4 fruit fly cellular contexts compared by ENCODE assay signal in genomic region chr3L:9020436-9021370, dm6.
A peak's percentile ranks its signal among the peaks of the same experiment; 100 is the strongest.
TF ChIP-seq lines count a peak whose summit lies in the region.

No protein-coding gene starts in this region.

- no peak for TF ChIP-seq CTCF in whole organism, embryonic (GFP tag; optimal IDR thresholded peaks at IDR 0.05; lab: Kevin White, UChicago)

TF ChIP-seq in whole organism, adult, 20 proteins besides CTCF, POLR2A, EP300 and RAD21:
- peak; percentile 54 for TF ChIP-seq kay (GFP tag; lab: Kevin White, UChicago; ENCODE audit: borderline replicate concordance)
- no peak for TF ChIP-seq CG12768 (GFP tag; optimal IDR thresholded peaks at IDR 0.05; lab: Kevin White, UChicago)
- TF ChIP-seq Clk (GFP tag; optimal IDR thresholded peaks at IDR 0.05; lab: Kevin White, UChicago), result no peak
- no peak for TF ChIP-seq pad (GFP tag; optimal IDR thresholded peaks at IDR 0.05; lab: Kevin White, UChicago)

TF ChIP-seq in whole organism, embryonic, 481 proteins besides CTCF, POLR2A, EP300 and RAD21 (continues in another document):
- TF ChIP-seq CG2120 (GFP tag; optimal IDR thresholded peaks at IDR 0.05; lab: Kevin White, UChicago), result peak; percentile 11
- no peak for TF ChIP-seq CG4730 (GFP tag; IDR thresholded peaks at IDR 0.05; lab: Robert Waterston, UW)
- TF ChIP-seq Xrp1 (GFP tag; IDR thresholded peaks at IDR 0.05; lab: Robert Waterston, UW), result peak; percentile 25; the same call in 1 of the 2 replicates
- peak; percentile 27 for TF ChIP-seq ac (GFP tag; optimal IDR thresholded peaks at IDR 0.05; lab: Kevin White, UChicago)
- peak; percentile 58 for TF ChIP-seq CG7271 (tag; optimal IDR thresholded peaks at IDR 0.05; lab: Kevin White, UChicago)
- TF ChIP-seq pros (GFP tag; optimal IDR thresholded peaks at IDR 0.05; lab: Kevin White, UChicago), result no peak
- TF ChIP-seq caup (GFP tag; optimal IDR thresholded peaks at IDR 0.05; lab: Kevin White, UChicago; ENCODE audit: severe bottlenecking), result peak; percentile 23
- TF ChIP-seq Rfx (GFP tag; IDR thresholded peaks at IDR 0.05; lab: Robert Waterston, UW), result peak; percentile 50; the same call in 1 of the 2 replicates
- TF ChIP-seq CG6765 (GFP tag; optimal IDR thresholded peaks at IDR 0.05; lab: Kevin White, UChicago), result no peak
- TF ChIP-seq CG10147 (GFP tag; optimal IDR thresholded peaks at IDR 0.05; lab: Kevin White, UChicago), result no peak
- TF ChIP-seq bsh (GFP tag; optimal IDR thresholded peaks at IDR 0.05; lab: Kevin White, UChicago), result no peak
- TF ChIP-seq sens (GFP tag; lab: Kevin White, UChicago), result peak; percentile 11
- TF ChIP-seq tup (GFP tag; optimal IDR thresholded peaks at IDR 0.05; lab: Kevin White, UChicago), result peak; percentile 8
- TF ChIP-seq CG10979 (tag; optimal IDR thresholded peaks at IDR 0.05; lab: Kevin White, UChicago), result peak; percentile 16
- TF ChIP-seq zf30C (GFP tag; optimal IDR thresholded peaks at IDR 0.05; lab: Kevin White, UChicago), result peak; percentile 79
- no peak for TF ChIP-seq cato (GFP tag; optimal IDR thresholded peaks at IDR 0.05; lab: Kevin White, UChicago; ENCODE audit: borderline replicate concordance)
- TF ChIP-seq CG12659 (GFP tag; optimal IDR thresholded peaks at IDR 0.05; lab: Kevin White, UChicago), result no peak
- peak; percentile 51 for TF ChIP-seq lab (GFP tag; optimal IDR thresholded peaks at IDR 0.05; lab: Kevin White, UChicago)
- no peak for TF ChIP-seq CG10462 (GFP tag; optimal IDR thresholded peaks at IDR 0.05; lab: Kevin White, UChicago)
- TF ChIP-seq CG34376 (GFP tag; optimal IDR thresholded peaks at IDR 0.05; lab: Kevin White, UChicago), result no peak
- peak; percentile 6 for TF ChIP-seq sd (tag; optimal IDR thresholded peaks at IDR 0.05; lab: Kevin White, UChicago)
- no peak for TF ChIP-seq CG8765 (GFP tag; IDR thresholded peaks at IDR 0.05; lab: Robert Waterston, UW)
- TF ChIP-seq CG15696 (tag; optimal IDR thresholded peaks at IDR 0.05; lab: Kevin White, UChicago), result peak; percentile 51
- TF ChIP-seq Dref (GFP tag; IDR thresholded peaks at IDR 0.05; lab: Robert Waterston, UW), result 0 out of 2 replicates have a peak, but pooled peaks have one; percentile 19
- no peak for TF ChIP-seq luna (GFP tag; optimal IDR thresholded peaks at IDR 0.05; lab: Kevin White, UChicago)
- peak; percentile 3 to 72 for TF ChIP-seq tll (GFP tag; optimal IDR thresholded peaks at IDR 0.05; lab: Kevin White, UChicago)
- TF ChIP-seq zen (tag; optimal IDR thresholded peaks at IDR 0.05; lab: Kevin White, UChicago), result peak; percentile 98
- peak; percentile 0 for TF ChIP-seq schlank (tag; optimal IDR thresholded peaks at IDR 0.05; lab: Kevin White, UChicago)
- no peak for TF ChIP-seq Drgx (GFP tag; IDR thresholded peaks at IDR 0.05; lab: Robert Waterston, UW)

TF ChIP-seq in whole organism, prepupa, 60 proteins besides CTCF, POLR2A, EP300 and RAD21:
- TF ChIP-seq Sox15 (GFP tag; optimal IDR thresholded peaks at IDR 0.05; lab: Kevin White, UChicago) (no peak), Eip78C (GFP tag; lab: Kevin White, UChicago) (no peak), fkh (GFP tag; optimal IDR thresholded peaks at IDR 0.05; lab: Kevin White, UChicago) (peak; percentile 41), Hr39 (GFP tag; optimal IDR thresholded peaks at IDR 0.05; lab: Kevin White, UChicago) (no peak), CG10631 (GFP tag; optimal IDR thresholded peaks at IDR 0.05; lab: Kevin White, UChicago) (peak; percentile 8), Sox14 (GFP tag; optimal IDR thresholded peaks at IDR 0.05; lab: Kevin White, UChicago) (no peak), dsx (GFP tag; optimal IDR thresholded peaks at IDR 0.05; lab: Kevin White, UChicago; ENCODE audit: poor library complexity, severe bottlenecking) (no peak)
TF ChIP-seq in whole organism, prepupa: peak in this region for 2.

TF ChIP-seq in whole organism, wandering third instar larva, 38 proteins besides CTCF, POLR2A, EP300 and RAD21:
- TF ChIP-seq h (GFP tag; optimal IDR thresholded peaks at IDR 0.05; lab: Kevin White, UChicago) (peak; percentile 4), psq (GFP tag; optimal IDR thresholded peaks at IDR 0.05; lab: Kevin White, UChicago) (no peak), CrebA (GFP tag; optimal IDR thresholded peaks at IDR 0.05; lab: Kevin White, UChicago; ENCODE audit: borderline replicate concordance) (no peak), GATAd (GFP tag; optimal IDR thresholded peaks at IDR 0.05; lab: Kevin White, UChicago) (no peak)
